Worm (Caenorhabditis elegans) whole organism, midembryonic: ENCODE results near the gene tric-1B.1.

Source experiments
- flt-1 ChIP-seq: fragments of 200-800 bp; sonication (Bioruptor generic); IDR thresholded peaks from 2 replicates; pipeline ENCODE4 v1.3.6; 2022; ENCODE audit warnings: missing genetic modification characterization, missing compliant biosample characterization
- klf-2 ChIP-seq: fragments of 200-800 bp; sonication (Bioruptor generic); conservative IDR thresholded peaks from 2 replicates; pipeline ENCODE4 v1.3.6; 2022; ENCODE audit warnings: missing genetic modification reagents, missing genetic modification characterization, missing compliant biosample characterization

DNA sequence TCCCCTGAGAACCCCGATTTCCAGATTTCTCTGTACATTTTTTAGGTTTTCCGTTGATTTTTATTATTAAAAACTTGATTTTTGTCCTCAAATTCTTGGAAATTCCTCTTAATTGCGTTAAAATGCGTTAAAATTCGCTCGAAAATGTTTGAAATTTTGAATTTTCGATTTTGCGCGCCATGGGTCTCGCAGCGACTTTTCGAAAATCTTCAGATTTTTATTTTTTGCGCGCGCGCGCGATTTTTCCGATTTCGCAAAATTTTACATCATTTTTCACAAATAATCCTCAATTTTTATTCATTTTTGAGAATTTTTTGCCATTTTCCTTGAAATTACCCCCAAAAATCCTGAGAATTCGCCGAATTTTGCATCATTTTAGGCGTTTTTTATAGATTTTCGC is 18.0 kb upstream of the tric-1B.1 start:
- TF ChIP-seq klf-2 (no peak), flt-1 (GFP tag; lab: Robert Waterston, UW) (no peak)
